Fruit fly (Drosophila melanogaster) whole organism, embryonic: Measurements from ENCODE around the gene tank.

Source experiments
- ATbp ChIP-seq: fragments of 200-800 bp; sonication (Bioruptor generic); optimal IDR thresholded peaks from 2 replicates; lab custom pipeline; 2017; ENCODE audit warnings: missing biosample characterization, mild to moderate bottlenecking, missing genetic modification characterization, missing genetic modification reagents
- Ada2b ChIP-seq: fragments of 200-800 bp; sonication (Bioruptor generic); IDR thresholded peaks from 2 replicates; pipeline ENCODE4 v1.3.6; 2022; ENCODE audit warnings: missing biosample characterization, missing genetic modification characterization
- Atf3 ChIP-seq: fragments of 200-800 bp; sonication (Bioruptor generic); optimal IDR thresholded peaks from 3 replicates; lab custom pipeline; 2016; ENCODE audit warnings: missing biosample characterization, missing genetic modification characterization
- CG11247 ChIP-seq: fragments of 200-800 bp; sonication (Bioruptor generic); IDR thresholded peaks from 2 replicates; pipeline ENCODE4 v1.3.6; 2022; ENCODE audit warnings: missing biosample characterization, missing genetic modification characterization
- CG12104 ChIP-seq: fragments of 200-800 bp; sonication (Bioruptor generic); optimal IDR thresholded peaks from 3 replicates; lab custom pipeline; 2016; ENCODE audit warnings: missing biosample characterization, missing genetic modification characterization
- CG12236 ChIP-seq: fragments of 200-800 bp; sonication (Bioruptor generic); optimal IDR thresholded peaks from 2 replicates; lab custom pipeline; 2016; ENCODE audit warnings: missing biosample characterization, missing genetic modification characterization
- CG13894 ChIP-seq: fragments of 200-800 bp; sonication (Bioruptor generic); optimal IDR thresholded peaks from 3 replicates; lab custom pipeline; 2018; ENCODE audit warnings: missing biosample characterization, mild to moderate bottlenecking, missing genetic modification characterization, moderate library complexity
- CG15269 ChIP-seq: fragments of 200-800 bp; sonication (Bioruptor generic); optimal IDR thresholded peaks from 2 replicates; lab custom pipeline; 2018; ENCODE audit warnings: missing biosample characterization, mild to moderate bottlenecking, missing genetic modification characterization, moderate library complexity
- CG17359 ChIP-seq: fragments of 200-800 bp; sonication (Bioruptor generic); optimal IDR thresholded peaks from 3 replicates; lab custom pipeline; 2018; ENCODE audit warnings: missing biosample characterization, mild to moderate bottlenecking, missing genetic modification characterization, moderate library complexity
- CG17385 ChIP-seq: fragments of 200-800 bp; sonication (Bioruptor generic); optimal IDR thresholded peaks from 3 replicates; lab custom pipeline; 2018; ENCODE audit warnings: missing biosample characterization, mild to moderate bottlenecking, missing genetic modification characterization
- CG18476 ChIP-seq: fragments of 200-800 bp; sonication (Bioruptor generic); optimal IDR thresholded peaks from 2 replicates; lab custom pipeline; 2016; ENCODE audit warnings: missing biosample characterization, mild to moderate bottlenecking, missing genetic modification characterization
- CG18619 ChIP-seq: fragments of 200-800 bp; sonication (Bioruptor generic); optimal IDR thresholded peaks from 3 replicates; lab custom pipeline; 2017; ENCODE audit warnings: missing biosample characterization, mild to moderate bottlenecking, missing genetic modification characterization
- CG2129 ChIP-seq: fragments of 200-800 bp; sonication (Bioruptor generic); IDR thresholded peaks from 2 replicates; pipeline ENCODE4 v1.3.6; 2022; ENCODE audit warnings: missing biosample characterization, missing genetic modification characterization; ENCODE audit not compliant: partially characterized antibody
- CG2202 ChIP-seq: fragments of 200-800 bp; sonication (Bioruptor generic); optimal IDR thresholded peaks from 2 replicates; lab custom pipeline; 2018; ENCODE audit warnings: missing biosample characterization, mild to moderate bottlenecking, missing genetic modification characterization
- CG32772 ChIP-seq: fragments of 200-800 bp; sonication (Bioruptor generic); IDR thresholded peaks from 2 replicates; pipeline ENCODE4 v1.3.6; 2022; ENCODE audit warnings: missing biosample characterization, missing genetic modification characterization
- CG4282 ChIP-seq: fragments of 200-800 bp; sonication (Bioruptor generic); optimal IDR thresholded peaks from 2 replicates; lab custom pipeline; 2016; ENCODE audit warnings: missing biosample characterization, missing genetic modification characterization
- CG4424 ChIP-seq: fragments of 200-800 bp; sonication (Bioruptor generic); optimal IDR thresholded peaks from 3 replicates; lab custom pipeline; 2016; ENCODE audit warnings: missing biosample characterization, missing genetic modification characterization
- CG6175 ChIP-seq: fragments of 200-800 bp; sonication (Bioruptor generic); IDR thresholded peaks from 3 replicates; pipeline ENCODE4 v1.3.6; 2022; ENCODE audit warnings: missing biosample characterization, missing genetic modification characterization
- CG6791 ChIP-seq: fragments of 200-800 bp; sonication (Bioruptor generic); IDR thresholded peaks from 3 replicates; pipeline ENCODE4 v1.3.6; 2022; ENCODE audit warnings: missing biosample characterization, missing genetic modification characterization; ENCODE audit not compliant: partially characterized antibody
- CG6813 ChIP-seq: fragments of 200-800 bp; sonication (Bioruptor generic); optimal IDR thresholded peaks from 2 replicates; lab custom pipeline; 2017; ENCODE audit warnings: missing biosample characterization, missing genetic modification characterization, mild to moderate bottlenecking, moderate library complexity, missing genetic modification reagents
- CG7745 ChIP-seq: fragments of 200-800 bp; sonication (Bioruptor generic); optimal IDR thresholded peaks from 2 replicates; lab custom pipeline; 2018; ENCODE audit warnings: missing biosample characterization, mild to moderate bottlenecking, missing genetic modification characterization, moderate library complexity
- CG7928 ChIP-seq: fragments of 200-800 bp; sonication (Bioruptor generic); optimal IDR thresholded peaks from 2 replicates; lab custom pipeline; 2017; ENCODE audit warnings: missing biosample characterization, mild to moderate bottlenecking, missing genetic modification characterization
- CG7963 ChIP-seq: fragments of 200-800 bp; sonication (Bioruptor generic); IDR thresholded peaks from 3 replicates; pipeline ENCODE4 v1.3.6; 2022; ENCODE audit warnings: missing biosample characterization, missing genetic modification characterization; ENCODE audit not compliant: partially characterized antibody
- CG8359 ChIP-seq: fragments of 200-800 bp; sonication (Bioruptor generic); optimal IDR thresholded peaks from 2 replicates; lab custom pipeline; 2017; ENCODE audit warnings: missing biosample characterization, mild to moderate bottlenecking, missing genetic modification characterization, borderline replicate concordance
- CG8478 ChIP-seq: fragments of >200 bp; optimal IDR thresholded peaks from 2 replicates; lab custom pipeline; 2018
- CG9797 ChIP-seq: fragments of 200-800 bp; sonication (Bioruptor generic); optimal IDR thresholded peaks from 3 replicates; lab custom pipeline; 2018; ENCODE audit warnings: missing biosample characterization, mild to moderate bottlenecking, missing genetic modification characterization
- CkIIα-i1 ChIP-seq: fragments of 200-800 bp; sonication (Bioruptor generic); IDR thresholded peaks from 2 replicates; pipeline ENCODE4 v1.3.6; 2022; ENCODE audit warnings: missing biosample characterization, missing genetic modification characterization
- Dad ChIP-seq: fragments of 200-800 bp; sonication (Bioruptor generic); optimal IDR thresholded peaks from 3 replicates; lab custom pipeline; 2016; ENCODE audit warnings: missing biosample characterization, missing genetic modification characterization
- Dek ChIP-seq: fragments of 200-800 bp; sonication (Bioruptor generic); optimal IDR thresholded peaks from 3 replicates; lab custom pipeline; 2019; ENCODE audit warnings: missing biosample characterization, mild to moderate bottlenecking, missing genetic modification characterization, moderate library complexity
- Mad ChIP-seq: fragments of 200-800 bp; sonication (Bioruptor generic); optimal IDR thresholded peaks from 2 replicates; lab custom pipeline; 2016; ENCODE audit warnings: missing biosample characterization, missing genetic modification characterization
- NFAT ChIP-seq: fragments of 200-800 bp; sonication (Bioruptor generic); IDR thresholded peaks from 2 replicates; pipeline ENCODE4 v1.3.6; 2022; ENCODE audit warnings: missing biosample characterization, missing genetic modification characterization
- NK7.1 ChIP-seq: fragments of 200-800 bp; sonication (Bioruptor generic); optimal IDR thresholded peaks from 3 replicates; lab custom pipeline; 2016; ENCODE audit warnings: missing biosample characterization, missing genetic modification characterization
- Optix ChIP-seq: fragments of 200-800 bp; sonication (Bioruptor generic); IDR thresholded peaks from 3 replicates; pipeline ENCODE4 v1.3.6; 2022; ENCODE audit warnings: missing biosample characterization, missing genetic modification characterization
- Scr ChIP-seq: fragments of 200-800 bp; sonication (Bioruptor generic); IDR thresholded peaks from 2 replicates; pipeline ENCODE4 v1.3.6; 2022; ENCODE audit warnings: missing biosample characterization, missing genetic modification characterization; ENCODE audit not compliant: partially characterized antibody
- Ssrp ChIP-seq: fragments of 200-800 bp; sonication (Bioruptor generic); optimal IDR thresholded peaks from 2 replicates; lab custom pipeline; 2018; ENCODE audit warnings: missing biosample characterization, mild to moderate bottlenecking, missing genetic modification characterization, moderate library complexity
- ara ChIP-seq: fragments of 200-800 bp; sonication (Bioruptor generic); IDR thresholded peaks from 2 replicates; pipeline ENCODE4 v1.3.6; 2022; ENCODE audit warnings: missing biosample characterization, missing genetic modification characterization
- bowl ChIP-seq: fragments of 200-800 bp; sonication (Bioruptor generic); IDR thresholded peaks from 2 replicates; pipeline ENCODE4 v1.3.6; 2022; ENCODE audit warnings: missing biosample characterization, missing genetic modification characterization
- dmrt99B ChIP-seq: fragments of 200-800 bp; sonication (Bioruptor generic); optimal IDR thresholded peaks from 2 replicates; lab custom pipeline; 2018; ENCODE audit warnings: missing biosample characterization, mild to moderate bottlenecking, missing genetic modification characterization, moderate library complexity
- emc ChIP-seq: fragments of 200-800 bp; sonication (Bioruptor generic); optimal IDR thresholded peaks from 2 replicates; lab custom pipeline; 2016; ENCODE audit warnings: missing biosample characterization, missing genetic modification characterization
- fd96Cb ChIP-seq: fragments of 200-800 bp; sonication (Bioruptor generic); optimal IDR thresholded peaks from 2 replicates; lab custom pipeline; 2018; ENCODE audit warnings: missing biosample characterization, mild to moderate bottlenecking, missing genetic modification characterization, moderate library complexity
- hb ChIP-seq: fragments of 200-800 bp; sonication (Bioruptor generic); IDR thresholded peaks from 3 replicates; pipeline ENCODE4 v1.3.6; 2022; ENCODE audit warnings: missing biosample characterization, missing genetic modification characterization; ENCODE audit not compliant: partially characterized antibody
- her ChIP-seq: fragments of 200-800 bp; sonication (Bioruptor generic); optimal IDR thresholded peaks from 2 replicates; lab custom pipeline; 2016; ENCODE audit warnings: missing biosample characterization, missing genetic modification characterization
- ind ChIP-seq: fragments of 200-800 bp; sonication (Bioruptor generic); optimal IDR thresholded peaks from 3 replicates; lab custom pipeline; 2016; ENCODE audit warnings: missing biosample characterization, missing genetic modification characterization
- row ChIP-seq: fragments of 200-800 bp; sonication (Bioruptor generic); IDR thresholded peaks from 3 replicates; pipeline ENCODE4 v1.3.6; 2022; ENCODE audit warnings: missing biosample characterization, missing genetic modification characterization
- sima ChIP-seq: fragments of 200-800 bp; sonication (Bioruptor generic); optimal IDR thresholded peaks from 2 replicates; lab custom pipeline; 2016; ENCODE audit warnings: missing biosample characterization, missing genetic modification characterization
- slbo ChIP-seq: fragments of 200-800 bp; sonication (Bioruptor generic); IDR thresholded peaks from 2 replicates; pipeline ENCODE4 v1.3.6; 2022; ENCODE audit warnings: missing biosample characterization, missing genetic modification characterization
- stwl ChIP-seq: fragments of 200-800 bp; sonication (Bioruptor generic); optimal IDR thresholded peaks from 3 replicates; lab custom pipeline; 2018; ENCODE audit warnings: missing biosample characterization, mild to moderate bottlenecking, missing genetic modification characterization, moderate library complexity
- tll ChIP-seq, 2 experiments: fragments of 200-800 bp in 1 of 2; fragments of >200 bp in 1 of 2; sonication (Bioruptor generic) in 1 of 2; optimal IDR thresholded peaks; 2 replicates each; lab custom pipeline; 2017 to 2019; ENCODE audit warnings: missing biosample characterization in 2 of 2, missing genetic modification characterization in 2 of 2, mild to moderate bottlenecking in 1 of 2, moderate library complexity in 1 of 2
- vfl ChIP-seq: fragments of 200-800 bp; sonication (Bioruptor generic); optimal IDR thresholded peaks from 2 replicates; lab custom pipeline; 2016; ENCODE audit warnings: missing biosample characterization, missing genetic modification characterization
- zfh2 ChIP-seq: fragments of 200-800 bp; sonication (Bioruptor generic); optimal IDR thresholded peaks from 2 replicates; lab custom pipeline; 2016; ENCODE audit warnings: missing biosample characterization, missing genetic modification characterization

The tank gene

dm6 chr2L:4850356-4850755 is 12.6 kb upstream of the tank start, which contains the start of the genes mRpS2 and Mon1 (continued):
- TF ChIP-seq row (GFP tag; lab: Robert Waterston, UW) = peak; percentile 96
- TF ChIP-seq CG2202 = peak; percentile 85
- peak; percentile 89 for TF ChIP-seq ATbp
- TF ChIP-seq CG8478 = no peak
- peak; percentile 92 for TF ChIP-seq CG18619 (GFP tag; lab: Kevin White, UChicago)
- peak; percentile 97 for TF ChIP-seq NFAT (GFP tag; lab: Robert Waterston, UW)
- peak; percentile 95 for TF ChIP-seq CG4424
- peak; percentile 92 for TF ChIP-seq CG12104 (GFP tag; lab: Kevin White, UChicago)
- TF ChIP-seq Mad (GFP tag; lab: Kevin White, UChicago) = peak; percentile 84
- peak; percentile 35 for TF ChIP-seq Atf3
- TF ChIP-seq stwl (tag; lab: Kevin White, UChicago) = peak; percentile 96
- TF ChIP-seq zfh2 (GFP tag; lab: Kevin White, UChicago) = peak; percentile 84
- TF ChIP-seq CG6813 (GFP tag; lab: Kevin White, UChicago) = peak; percentile 87
- TF ChIP-seq vfl (GFP tag; lab: Kevin White, UChicago) = peak; percentile 79
- TF ChIP-seq ind = peak; percentile 97
- TF ChIP-seq CG17385 = peak; percentile 98
- no peak for TF ChIP-seq CG7963 (GFP tag; lab: Robert Waterston, UW)
- TF ChIP-seq CG2129 (GFP tag; lab: Robert Waterston, UW) = no peak
- TF ChIP-seq CG32772 = peak; percentile 95
- peak; percentile 71 for TF ChIP-seq CG8359 (GFP tag; lab: Kevin White, UChicago)
- TF ChIP-seq CG6791 (GFP tag; lab: Robert Waterston, UW) = no peak
- TF ChIP-seq CG17359 = peak; percentile 97
- TF ChIP-seq Ssrp (tag; lab: Kevin White, UChicago) = peak; percentile 92
- TF ChIP-seq CG7928 (GFP tag; lab: Kevin White, UChicago) = peak; percentile 68
- peak; percentile 67; the same call in 1 of the 2 replicates for TF ChIP-seq CkIIα-i1 (GFP tag; lab: Robert Waterston, UW)
- TF ChIP-seq NK7.1 (GFP tag; lab: Kevin White, UChicago) = peak; percentile 49
- TF ChIP-seq bowl = peak; percentile 92
- TF ChIP-seq CG12236 (GFP tag; lab: Kevin White, UChicago) = no peak
- TF ChIP-seq hb (GFP tag; lab: Robert Waterston, UW) = no peak
- TF ChIP-seq emc (GFP tag; lab: Kevin White, UChicago) = peak; percentile 63
- TF ChIP-seq CG7745 = no peak
- TF ChIP-seq CG11247 (GFP tag; lab: Robert Waterston, UW) = peak; percentile 95
- peak; percentile 96 for TF ChIP-seq CG15269 (tag; lab: Kevin White, UChicago)
- TF ChIP-seq Scr (GFP tag; lab: Robert Waterston, UW) = no peak
- TF ChIP-seq tll (GFP tag; optimal IDR thresholded peaks at IDR 0.05; lab: Kevin White, UChicago) = no peak
- peak; percentile 73 for TF ChIP-seq Dad
- peak; percentile 12 for TF ChIP-seq sima (GFP tag; lab: Kevin White, UChicago)
- peak; percentile 16 for TF ChIP-seq CG9797 (GFP tag; lab: Kevin White, UChicago)
- peak; percentile 88 for TF ChIP-seq CG18476 (GFP tag; lab: Kevin White, UChicago)
- TF ChIP-seq slbo (GFP tag; lab: Robert Waterston, UW) = peak; percentile 98
- peak; percentile 85 for TF ChIP-seq Optix (GFP tag; lab: Robert Waterston, UW)
- peak; percentile 70 for TF ChIP-seq her
- peak; percentile 57 for TF ChIP-seq CG4282 (GFP tag; lab: Kevin White, UChicago)
- TF ChIP-seq CG6175 (GFP tag; lab: Robert Waterston, UW) = peak; percentile 93
- TF ChIP-seq dmrt99B = peak; percentile 94
- TF ChIP-seq Dek (tag; lab: Kevin White, UChicago) = peak; percentile 94
- TF ChIP-seq fd96Cb = peak; percentile 94
- peak; percentile 94 for TF ChIP-seq CG13894 (tag; lab: Kevin White, UChicago)
- peak; percentile 96 for TF ChIP-seq ara (GFP tag; lab: Robert Waterston, UW)
- TF ChIP-seq Ada2b (GFP tag; lab: Robert Waterston, UW) = peak; percentile 95
